Worm (Caenorhabditis elegans): ENCODE data around the gene ngn-1.
"Not testable (repeated sequence)": the region's sequence is repeated elsewhere in the genome, so short reads cannot be mapped to it uniquely, and the experiment has no call there.

ngn-1 gene

DNA sequence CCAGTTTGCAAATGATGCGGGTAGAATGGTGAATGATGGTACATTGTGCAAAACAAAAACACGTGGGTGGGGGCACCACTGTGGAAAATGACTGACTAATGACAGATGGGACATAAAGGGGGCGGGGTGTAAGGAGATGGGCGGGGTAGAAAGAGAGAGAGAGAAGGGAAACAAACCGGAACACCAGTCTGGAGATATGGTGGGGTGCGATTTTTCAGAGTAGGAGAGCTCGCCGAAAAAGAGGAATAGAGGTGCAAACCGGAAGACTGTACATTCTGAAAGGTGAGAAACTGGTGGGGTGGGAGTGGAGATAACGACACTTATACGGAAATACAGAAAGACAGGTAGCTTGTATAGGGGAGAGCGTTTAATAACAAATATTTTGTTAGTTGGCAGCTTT is at the start of gene ngn-1:
ngn-1 (minus strand) TSS at position 101 of the 400 bp plus-strand sequence.
- no peak for TF ChIP-seq tbx-11 (GFP tag; IDR thresholded peaks at IDR 0.05)
- no peak for TF ChIP-seq flt-1 (GFP tag; IDR thresholded peaks at IDR 0.05)
- no peak for TF ChIP-seq ets-7 (tag; optimal IDR thresholded peaks at IDR 0.05)
- no peak for TF ChIP-seq pes-1 (GFP tag; IDR thresholded peaks at IDR 0.05)
- no peak for TF ChIP-seq B0310.2 (tag; optimal IDR thresholded peaks at IDR 0.05)
- TF ChIP-seq scrt-1 (GFP tag; IDR thresholded peaks at IDR 0.05): no peak
- no peak for TF ChIP-seq hmg-4 (GFP tag; optimal IDR thresholded peaks at IDR 0.05)
- TF ChIP-seq aly-1 (tag; optimal IDR thresholded peaks at IDR 0.05): no peak
- no peak for TF ChIP-seq tbx-37 (GFP tag; conservative IDR thresholded peaks at IDR 0.05)
- no peak for TF ChIP-seq ceh-13 (GFP tag; optimal IDR thresholded peaks at IDR 0.05)
- no peak for TF ChIP-seq sea-1 (GFP tag; conservative IDR thresholded peaks at IDR 0.05)
- TF ChIP-seq F13C5.2 (tag; optimal IDR thresholded peaks at IDR 0.05): no peak
- no peak for TF ChIP-seq tra-4 (tag; optimal IDR thresholded peaks at IDR 0.05)
- no peak for TF ChIP-seq ceh-36 (tag; optimal IDR thresholded peaks at IDR 0.05)

DNA sequence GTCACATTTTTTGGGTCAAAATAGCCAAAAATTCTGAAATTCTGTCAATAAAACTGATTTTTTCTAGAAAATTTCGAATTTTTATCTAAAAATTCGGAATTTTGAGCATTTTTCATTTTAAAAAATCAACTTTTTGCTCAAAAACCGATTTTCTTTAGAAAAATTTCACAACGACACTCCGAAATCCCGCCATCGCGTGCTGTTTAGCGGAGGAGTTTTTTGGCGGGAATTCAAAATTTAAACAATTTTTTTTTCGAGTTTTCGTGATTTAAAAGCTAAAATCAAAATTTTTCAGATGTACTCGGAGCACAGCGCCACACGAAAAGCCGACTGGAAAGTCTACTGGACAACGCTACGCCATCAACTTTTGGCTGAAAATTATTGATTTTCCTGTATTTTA is 49.6 kb upstream of the ngn-1 start:
- no peak for TF ChIP-seq ama-1 (optimal IDR thresholded peaks at IDR 0.05)
- TF ChIP-seq tbx-37 (GFP tag; conservative IDR thresholded peaks at IDR 0.05): no peak
- TF ChIP-seq flt-1 (GFP tag; IDR thresholded peaks at IDR 0.05): no peak
- TF ChIP-seq ceh-36 (tag; optimal IDR thresholded peaks at IDR 0.05): no peak
- no peak for TF ChIP-seq tbx-11 (GFP tag; IDR thresholded peaks at IDR 0.05)
- no peak for TF ChIP-seq ets-7 (tag; optimal IDR thresholded peaks at IDR 0.05)
- TF ChIP-seq B0310.2 (tag; optimal IDR thresholded peaks at IDR 0.05): no peak
- TF ChIP-seq F13C5.2 (tag; optimal IDR thresholded peaks at IDR 0.05): no peak
- no peak for TF ChIP-seq hmbx-1 (tag; optimal IDR thresholded peaks at IDR 0.05)
- no peak for TF ChIP-seq aly-1 (tag; optimal IDR thresholded peaks at IDR 0.05)
- no peak for TF ChIP-seq hnd-1 (tag; optimal IDR thresholded peaks at IDR 0.05)
- TF ChIP-seq sea-1 (GFP tag; conservative IDR thresholded peaks at IDR 0.05): no peak
- TF ChIP-seq scrt-1 (GFP tag; IDR thresholded peaks at IDR 0.05): no peak
- no peak for TF ChIP-seq hmg-4 (GFP tag; optimal IDR thresholded peaks at IDR 0.05)
- no peak for TF ChIP-seq ceh-13 (GFP tag; optimal IDR thresholded peaks at IDR 0.05)

DNA sequence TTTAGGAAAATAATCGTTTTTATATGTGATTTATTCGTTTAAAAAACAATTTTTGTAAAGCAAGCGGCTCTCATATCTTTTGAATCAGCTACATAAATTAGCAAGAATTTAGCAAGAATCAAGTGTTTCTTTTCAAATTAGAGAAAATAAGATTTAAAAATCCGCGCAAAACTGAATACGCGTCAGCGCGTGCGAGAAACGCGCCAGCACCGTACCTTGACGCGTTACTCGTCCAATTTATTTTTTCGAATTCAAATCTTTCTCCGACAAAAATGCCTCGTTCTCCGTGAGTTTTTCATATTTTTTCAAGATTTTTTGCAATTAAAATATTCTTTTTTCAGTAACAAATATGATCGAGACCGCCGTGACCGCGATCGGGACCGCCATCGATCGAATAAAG is 48.2 kb upstream of the ngn-1 start, which contains the start of gene Y94H6A.3:
Y94H6A.3 (plus strand) TSS at position 232 of the 400 bp plus-strand sequence.
- TF ChIP-seq scrt-1 (GFP tag; IDR thresholded peaks at IDR 0.05) (no peak), B0310.2 (tag; optimal IDR thresholded peaks at IDR 0.05) (no peak), F13C5.2 (tag; optimal IDR thresholded peaks at IDR 0.05) (peak; percentile 69), pes-1 (GFP tag; IDR thresholded peaks at IDR 0.05) (no peak), flt-1 (GFP tag; IDR thresholded peaks at IDR 0.05) (peak; percentile 51; the same call in 1 of the 2 replicates), tbx-11 (GFP tag; IDR thresholded peaks at IDR 0.05) (no peak)

DNA sequence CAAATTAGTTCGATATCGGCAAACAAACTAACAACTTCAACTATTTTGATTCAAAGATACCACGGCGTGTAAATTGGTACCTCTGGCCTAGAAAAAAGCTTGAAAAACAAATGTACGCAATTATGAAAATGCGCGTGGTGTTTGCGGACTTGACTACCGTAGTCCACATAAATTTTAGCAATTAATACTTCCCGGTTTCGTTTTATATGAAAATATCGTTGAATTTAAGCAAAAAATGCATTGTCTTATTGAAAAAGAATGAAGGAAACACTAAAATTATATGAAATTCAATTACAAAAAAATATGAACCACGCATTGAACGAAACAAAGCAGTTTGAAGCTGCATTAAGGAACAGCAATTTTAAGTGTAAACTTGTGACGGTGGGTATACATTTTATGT is 46.8 kb upstream of the ngn-1 start, which contains the start of gene gpx-4:
gpx-4 (minus strand) TSS at position 101 of the 400 bp plus-strand sequence.
- TF ChIP-seq tbx-11 (GFP tag; IDR thresholded peaks at IDR 0.05); F13C5.2 (tag; optimal IDR thresholded peaks at IDR 0.05); pes-1 (GFP tag; IDR thresholded peaks at IDR 0.05): not testable (repeated sequence)

DNA sequence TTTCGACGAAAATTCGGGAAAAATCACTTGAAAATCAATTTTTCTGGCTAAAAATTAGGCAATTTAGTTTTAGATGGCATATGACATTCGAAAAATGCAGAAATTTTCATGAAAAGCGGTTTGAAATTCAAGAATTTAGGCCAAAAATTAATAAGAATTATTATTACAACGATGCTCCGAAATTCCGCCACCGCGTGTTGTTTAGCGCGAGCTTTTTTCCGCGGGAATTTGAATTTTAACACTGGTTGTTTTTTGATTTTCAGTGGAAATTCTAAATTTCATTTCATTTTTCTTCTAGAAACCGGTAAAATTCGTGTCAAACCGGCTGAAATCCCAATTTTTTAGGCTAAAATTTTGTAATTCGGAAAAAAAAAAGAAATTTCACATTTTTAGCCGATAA is 42.6 kb upstream of the ngn-1 start:
- TF ChIP-seq ama-1 (optimal IDR thresholded peaks at IDR 0.05): no peak
- TF ChIP-seq hnd-1 (tag; optimal IDR thresholded peaks at IDR 0.05): no peak
- TF ChIP-seq ceh-36 (tag; optimal IDR thresholded peaks at IDR 0.05): no peak
- no peak for TF ChIP-seq tbx-11 (GFP tag; IDR thresholded peaks at IDR 0.05)
- no peak for TF ChIP-seq hmg-4 (GFP tag; optimal IDR thresholded peaks at IDR 0.05)
- TF ChIP-seq scrt-1 (GFP tag; IDR thresholded peaks at IDR 0.05): no peak
- no peak for TF ChIP-seq flt-1 (GFP tag; IDR thresholded peaks at IDR 0.05)
- no peak for TF ChIP-seq F13C5.2 (tag; optimal IDR thresholded peaks at IDR 0.05)
- no peak for TF ChIP-seq tbx-37 (GFP tag; conservative IDR thresholded peaks at IDR 0.05)
- no peak for TF ChIP-seq pes-1 (GFP tag; IDR thresholded peaks at IDR 0.05)
- no peak for TF ChIP-seq B0310.2 (tag; optimal IDR thresholded peaks at IDR 0.05)
- no peak for TF ChIP-seq sea-1 (GFP tag; conservative IDR thresholded peaks at IDR 0.05)
- no peak for TF ChIP-seq hmbx-1 (tag; optimal IDR thresholded peaks at IDR 0.05)
- TF ChIP-seq tra-4 (tag; optimal IDR thresholded peaks at IDR 0.05): no peak
- no peak for TF ChIP-seq ets-7 (tag; optimal IDR thresholded peaks at IDR 0.05)
- no peak for TF ChIP-seq ceh-13 (GFP tag; optimal IDR thresholded peaks at IDR 0.05)
- no peak for TF ChIP-seq aly-1 (tag; optimal IDR thresholded peaks at IDR 0.05)

DNA sequence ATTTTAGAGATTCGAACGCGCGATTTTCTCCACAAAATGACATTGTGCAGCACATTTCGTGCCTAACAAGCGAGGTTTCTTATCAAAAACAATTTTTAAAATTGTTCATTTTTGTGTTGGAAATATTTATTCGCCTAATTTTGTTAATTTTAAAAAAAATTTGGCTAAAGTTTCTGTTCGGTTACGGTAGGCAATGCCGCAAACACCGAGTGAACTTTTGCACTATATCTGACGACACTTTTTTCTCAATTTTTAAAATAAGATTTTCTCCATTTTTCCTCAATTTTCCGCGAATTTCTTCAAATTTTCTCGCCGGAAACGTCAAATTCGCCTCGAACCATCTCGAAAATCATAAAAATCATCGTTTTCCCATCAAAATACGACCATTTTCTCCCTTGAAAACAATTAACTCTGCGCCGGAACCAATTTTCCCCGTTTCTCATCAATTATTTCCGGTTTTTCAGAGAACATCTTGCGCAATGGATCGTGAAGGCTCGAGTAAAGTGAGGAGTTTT is 38.6 kb upstream of the ngn-1 start, which contains the start of gene Y69A2AR.1:
Y69A2AR.1 (plus strand) TSS at position 465 of the 515 bp plus-strand sequence.
- no peak for TF ChIP-seq F13C5.2 (tag; optimal IDR thresholded peaks at IDR 0.05)

DNA sequence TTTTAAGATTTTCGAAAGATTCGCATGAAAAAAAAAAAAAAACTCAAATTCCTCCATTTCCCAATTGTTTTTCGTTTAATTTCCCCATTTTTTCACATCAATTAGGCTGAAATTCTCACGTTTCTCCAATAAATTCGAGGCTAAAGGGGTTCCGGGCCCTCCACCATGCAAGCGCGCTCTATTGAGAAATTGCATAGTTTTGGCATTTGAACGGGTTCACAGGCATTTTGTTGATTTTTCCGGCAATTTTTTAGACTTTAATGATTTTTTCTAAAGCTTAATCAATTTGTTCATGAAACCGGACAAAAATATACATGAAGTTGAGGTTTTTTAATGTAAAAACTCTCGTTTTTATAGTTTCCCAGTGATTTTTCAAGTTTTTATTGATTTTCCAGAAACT is 38.1 kb upstream of the ngn-1 start:
- TF ChIP-seq tbx-11 (GFP tag; IDR thresholded peaks at IDR 0.05) (no peak), B0310.2 (tag; optimal IDR thresholded peaks at IDR 0.05) (no peak), ceh-13 (GFP tag; optimal IDR thresholded peaks at IDR 0.05) (no peak), hnd-1 (tag; optimal IDR thresholded peaks at IDR 0.05) (no peak), ets-7 (tag; optimal IDR thresholded peaks at IDR 0.05) (no peak), flt-1 (GFP tag; IDR thresholded peaks at IDR 0.05) (no peak), hmbx-1 (tag; optimal IDR thresholded peaks at IDR 0.05) (no peak), scrt-1 (GFP tag; IDR thresholded peaks at IDR 0.05) (no peak), hmg-4 (GFP tag; optimal IDR thresholded peaks at IDR 0.05) (no peak), sea-1 (GFP tag; conservative IDR thresholded peaks at IDR 0.05) (no peak), aly-1 (tag; optimal IDR thresholded peaks at IDR 0.05) (no peak), tbx-37 (GFP tag; conservative IDR thresholded peaks at IDR 0.05) (no peak), tra-4 (tag; optimal IDR thresholded peaks at IDR 0.05) (no peak), pes-1 (GFP tag; IDR thresholded peaks at IDR 0.05) (no peak)

DNA sequence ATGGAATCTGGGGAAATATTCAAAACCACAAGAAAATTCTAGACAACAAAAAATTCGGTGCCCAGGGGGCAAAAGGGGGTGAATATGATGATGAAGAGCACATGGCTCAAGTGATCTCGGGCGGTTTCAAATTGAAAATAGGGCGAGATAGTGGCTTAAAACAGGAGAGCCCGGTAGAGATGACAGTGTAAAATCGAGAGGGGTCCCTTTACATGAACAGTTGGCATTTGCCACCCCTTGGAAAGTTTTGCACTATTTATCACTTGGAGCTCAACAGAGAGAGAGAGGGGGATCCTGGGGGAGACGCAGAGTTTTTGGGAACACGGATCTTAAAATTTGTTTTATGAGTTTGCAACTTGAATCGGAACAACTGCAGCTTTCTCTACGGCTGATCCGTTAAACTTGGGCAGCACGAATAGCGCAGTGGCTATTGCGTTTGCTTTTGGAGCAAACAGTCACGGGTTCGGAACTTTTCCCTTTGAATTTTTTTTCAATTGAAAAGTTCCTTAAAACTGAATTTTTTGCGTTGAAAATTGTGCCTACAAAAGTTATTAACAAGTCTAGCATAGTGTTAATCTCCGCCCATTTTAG is 37.4 kb upstream of the ngn-1 start:
- TF ChIP-seq ama-1 (optimal IDR thresholded peaks at IDR 0.05) (no peak), tbx-11 (GFP tag; IDR thresholded peaks at IDR 0.05) (no peak), hmg-4 (GFP tag; optimal IDR thresholded peaks at IDR 0.05) (no peak), hnd-1 (tag; optimal IDR thresholded peaks at IDR 0.05) (no peak), ets-7 (tag; optimal IDR thresholded peaks at IDR 0.05) (no peak), tbx-37 (GFP tag; conservative IDR thresholded peaks at IDR 0.05) (no peak), scrt-1 (GFP tag; IDR thresholded peaks at IDR 0.05) (no peak), F13C5.2 (tag; optimal IDR thresholded peaks at IDR 0.05) (no peak), tra-4 (tag; optimal IDR thresholded peaks at IDR 0.05) (no peak)
